Fruit fly (Drosophila melanogaster): ENCODE results near the gene CG42526.

- TF ChIP-seq CTCF (optimal IDR thresholded peaks at IDR 0.05) (no peak), CG8478 (optimal IDR thresholded peaks at IDR 0.05) (no peak)
Measured at dm6 chr3L:9398435-9398981, 36.7 kb downstream of the CG42526 start.
